Worm (Caenorhabditis elegans): Measurements from ENCODE around the gene fbxc-26.

The fbxc-26 gene

ce11 chrII:1714772-1715353, 20.4 kb upstream of the fbxc-26 start, which contains the start of gene btb-6:
Gene btb-6, plus strand, starts transcription at chrII:1715303.
- no peak for TF ChIP-seq him-1 (tag; optimal IDR thresholded peaks at IDR 0.05)
- TF ChIP-seq W03F9.2 (tag; optimal IDR thresholded peaks at IDR 0.05), result no peak
- TF ChIP-seq dao-5 (tag; optimal IDR thresholded peaks at IDR 0.05), result no peak

- no peak for TF ChIP-seq W03F9.2 (tag; optimal IDR thresholded peaks at IDR 0.05)
- TF ChIP-seq him-1 (tag; optimal IDR thresholded peaks at IDR 0.05), result no peak
- TF ChIP-seq dao-5 (tag; optimal IDR thresholded peaks at IDR 0.05), result no peak
Observed at ce11 chrII:1712938-1713337, 18.5 kb upstream of the fbxc-26 start, which contains the start of gene btb-7. Gene btb-7, plus strand, starts transcription at chrII:1713238.

ce11 chrII:1709959-1710358, 15.5 kb upstream of the fbxc-26 start, which contains the start of gene fbxa-184:
Gene fbxa-184, plus strand, starts transcription at chrII:1710259.
- TF ChIP-seq him-1 (tag; optimal IDR thresholded peaks at IDR 0.05), result no peak
- TF ChIP-seq dao-5 (tag; optimal IDR thresholded peaks at IDR 0.05), result no peak
- TF ChIP-seq W03F9.2 (tag; optimal IDR thresholded peaks at IDR 0.05), result no peak

- no peak for TF ChIP-seq dao-5 (tag; optimal IDR thresholded peaks at IDR 0.05)
- TF ChIP-seq W03F9.2 (tag; optimal IDR thresholded peaks at IDR 0.05), result no peak
- TF ChIP-seq him-1 (tag; optimal IDR thresholded peaks at IDR 0.05), result no peak
Observed at ce11 chrII:1706385-1706784, 12.0 kb upstream of the fbxc-26 start, which contains the start of gene sdz-18. Gene sdz-18, minus strand, starts transcription at chrII:1706485.

ce11 chrII:1703363-1703762, 8.9 kb upstream of the fbxc-26 start, which contains the start of gene fbxb-47:
Gene fbxb-47, minus strand, starts transcription at chrII:1703463.
- no peak for TF ChIP-seq him-1 (tag; optimal IDR thresholded peaks at IDR 0.05)
- TF ChIP-seq dao-5 (tag; optimal IDR thresholded peaks at IDR 0.05), result no peak
- TF ChIP-seq W03F9.2 (tag; optimal IDR thresholded peaks at IDR 0.05), result no peak

DNA sequence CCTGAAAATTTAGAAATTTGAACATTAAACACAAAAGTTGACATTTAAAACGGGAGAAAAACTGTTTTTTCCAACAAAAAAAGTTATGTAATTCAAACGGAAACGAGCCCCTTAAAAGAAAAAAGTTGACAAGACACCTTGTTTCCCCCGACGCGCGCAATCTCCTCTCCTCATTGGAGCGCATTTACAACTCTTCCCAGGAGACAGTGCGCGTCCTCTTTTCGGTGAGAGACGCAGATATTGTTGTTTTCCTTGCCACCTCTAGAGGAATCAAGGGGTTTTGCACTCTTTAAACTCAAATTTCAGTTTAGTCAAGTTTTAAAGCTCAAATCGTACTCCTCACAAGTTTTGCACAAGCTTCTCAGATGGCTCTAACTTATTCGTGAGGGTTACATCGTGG, 1.4 kb upstream of the fbxc-26 start, which contains the start of gene F58E1.13:
Gene F58E1.13 (minus strand): TSS at position 12 of the 400 bp plus-strand sequence.
- TF ChIP-seq him-1 (tag; optimal IDR thresholded peaks at IDR 0.05), result no peak
- TF ChIP-seq dao-5 (tag; optimal IDR thresholded peaks at IDR 0.05), result no peak
- TF ChIP-seq W03F9.2 (tag; optimal IDR thresholded peaks at IDR 0.05), result no peak

ce11 chrII:1692827-1693226, 1.6 kb downstream of the fbxc-26 start, which contains the start of gene fbxc-21:
Gene fbxc-21, minus strand, starts transcription at chrII:1692927.
- TF ChIP-seq him-1 (tag; optimal IDR thresholded peaks at IDR 0.05) (no peak), W03F9.2 (tag; optimal IDR thresholded peaks at IDR 0.05) (no peak), dao-5 (tag; optimal IDR thresholded peaks at IDR 0.05) (no peak)

DNA sequence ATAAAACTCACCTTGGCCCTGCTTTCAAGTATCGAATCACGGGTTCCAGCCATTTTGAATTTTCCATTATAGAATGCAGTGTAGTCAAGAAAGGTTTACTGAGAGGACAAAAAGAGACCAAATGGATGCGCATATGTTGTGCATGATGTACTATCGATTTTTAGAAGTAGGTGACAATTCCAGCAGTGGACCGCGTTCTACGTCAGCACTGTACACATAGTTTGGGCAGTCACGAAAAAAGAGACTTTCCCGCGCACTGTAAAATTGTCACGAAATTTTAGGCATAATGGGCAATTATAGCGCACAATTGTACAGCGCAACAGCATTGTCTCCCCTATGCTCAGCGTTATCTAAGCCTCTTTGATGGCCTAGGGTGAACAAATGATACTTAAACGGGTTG, 3.4 kb downstream of the fbxc-26 start, which contains the start of gene fbxc-22:
Gene fbxc-22 (minus strand): TSS at position 101 of the 400 bp plus-strand sequence.
- no peak for TF ChIP-seq him-1 (tag; optimal IDR thresholded peaks at IDR 0.05)
- no peak for TF ChIP-seq W03F9.2 (tag; optimal IDR thresholded peaks at IDR 0.05)

DNA sequence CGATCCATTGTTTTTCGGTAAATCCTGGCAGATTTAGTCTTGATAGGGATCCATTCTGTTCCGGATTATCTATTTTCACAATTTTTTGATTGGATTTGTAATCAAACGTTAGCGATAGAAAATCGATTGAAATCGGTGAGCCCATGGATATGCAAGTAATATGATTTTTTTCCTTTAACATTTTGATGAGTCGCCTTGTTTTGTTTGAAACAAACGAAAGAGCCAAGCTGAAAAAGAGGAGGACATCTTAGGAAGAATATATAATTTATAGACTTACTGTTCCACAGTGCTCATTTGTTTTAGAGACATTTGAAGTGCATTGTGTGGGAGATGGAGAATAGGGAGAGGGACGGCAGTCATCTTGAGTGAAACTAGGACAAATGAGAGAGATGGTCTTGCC, 5.6 kb downstream of the fbxc-26 start, which contains the start of the genes fbxb-18 and fbxb-19:
Gene fbxb-18 (minus strand): TSS at position 101 of the 400 bp plus-strand sequence.
Gene fbxb-19 (minus strand): TSS at position 369 of the 400 bp plus-strand sequence.
- no peak for TF ChIP-seq him-1 (tag; optimal IDR thresholded peaks at IDR 0.05)
- TF ChIP-seq W03F9.2 (tag; optimal IDR thresholded peaks at IDR 0.05), result no peak
- no peak for TF ChIP-seq dao-5 (tag; optimal IDR thresholded peaks at IDR 0.05)

DNA sequence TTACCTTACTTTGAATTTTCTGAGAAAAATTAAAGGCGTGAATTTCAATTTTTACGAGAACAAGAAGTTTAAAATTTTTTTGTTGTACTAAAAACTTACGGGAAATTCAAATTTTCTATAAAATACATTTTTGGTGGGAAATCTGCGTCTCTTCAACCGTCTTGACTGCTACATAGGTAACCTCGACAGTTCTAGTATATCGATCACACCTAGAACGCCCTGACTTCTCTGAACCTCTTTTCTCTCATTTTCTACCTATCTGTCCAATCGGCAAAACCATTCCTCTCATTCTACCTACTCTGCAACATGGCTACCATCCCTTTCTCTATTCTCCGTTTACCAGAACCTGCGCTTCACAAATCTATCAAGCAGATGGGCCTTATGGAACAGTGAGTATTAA, 10.7 kb downstream of the fbxc-26 start, which contains the start of gene fbxb-25:
Gene fbxb-25 (plus strand): TSS at position 301 of the 400 bp plus-strand sequence.
- TF ChIP-seq W03F9.2 (tag; optimal IDR thresholded peaks at IDR 0.05), result no peak
- no peak for TF ChIP-seq dao-5 (tag; optimal IDR thresholded peaks at IDR 0.05)
- TF ChIP-seq him-1 (tag; optimal IDR thresholded peaks at IDR 0.05), result no peak

ce11 chrII:1682218-1682617, 12.2 kb downstream of the fbxc-26 start, which contains the start of gene fbxb-26:
Gene fbxb-26, plus strand, starts transcription at chrII:1682518.
- TF ChIP-seq dao-5 (tag; optimal IDR thresholded peaks at IDR 0.05) (no peak), W03F9.2 (tag; optimal IDR thresholded peaks at IDR 0.05) (no peak), him-1 (tag; optimal IDR thresholded peaks at IDR 0.05) (no peak)

- TF ChIP-seq him-1 (tag; optimal IDR thresholded peaks at IDR 0.05), result no peak
- no peak for TF ChIP-seq W03F9.2 (tag; optimal IDR thresholded peaks at IDR 0.05)
- no peak for TF ChIP-seq dao-5 (tag; optimal IDR thresholded peaks at IDR 0.05)
Observed at ce11 chrII:1679081-1679480, 15.3 kb downstream of the fbxc-26 start, which contains the start of gene irld-36. Gene irld-36, plus strand, starts transcription at chrII:1679381.

ce11 chrII:1676088-1676487, 18.3 kb downstream of the fbxc-26 start, which contains the start of gene fbxb-17:
Gene fbxb-17, plus strand, starts transcription at chrII:1676388.
- TF ChIP-seq W03F9.2 (tag; optimal IDR thresholded peaks at IDR 0.05) (no peak), him-1 (tag; optimal IDR thresholded peaks at IDR 0.05) (no peak), dao-5 (tag; optimal IDR thresholded peaks at IDR 0.05) (no peak)

DNA sequence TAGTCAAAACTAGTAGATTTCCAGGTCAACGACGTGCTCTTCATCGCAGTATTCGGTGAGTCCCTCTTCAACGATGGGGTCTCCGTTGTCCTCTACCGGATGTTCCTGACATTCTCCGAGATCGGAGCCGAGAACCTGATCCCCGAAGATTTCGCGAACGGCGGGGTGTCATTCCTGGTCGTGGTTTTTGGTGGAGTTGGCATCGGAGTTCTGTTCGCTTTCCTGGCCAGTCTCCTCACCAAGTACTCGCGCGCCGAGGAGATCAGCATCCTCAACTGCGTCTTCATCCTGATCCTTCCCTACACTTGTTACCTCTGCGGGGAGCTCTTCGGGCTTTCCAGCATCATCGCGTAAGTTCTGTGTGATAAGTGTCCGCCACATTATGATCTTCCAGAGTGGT, 21.8 kb downstream of the fbxc-26 start:
- TF ChIP-seq dao-5 (tag; optimal IDR thresholded peaks at IDR 0.05) (no peak), W03F9.2 (tag; optimal IDR thresholded peaks at IDR 0.05) (no peak), him-1 (tag; optimal IDR thresholded peaks at IDR 0.05) (no peak)
